Fruit fly (Drosophila melanogaster) whole organism, prepupa: ENCODE results near the gene Ssl2.

Experiments
- Blimp-1 ChIP-seq: fragments of 200-800 bp; sonication (Bioruptor generic); optimal IDR thresholded peaks from 3 replicates; lab custom pipeline; 2017; ENCODE audit warnings: missing biosample characterization, missing genetic modification characterization, mild to moderate bottlenecking, moderate library complexity, missing genetic modification reagents
- CG10631 ChIP-seq: fragments of 200-800 bp; sonication (Bioruptor generic); optimal IDR thresholded peaks from 2 replicates; lab custom pipeline; 2016; ENCODE audit warnings: missing biosample characterization, missing genetic modification characterization
- CG10669 ChIP-seq: fragments of 200-800 bp; sonication (Bioruptor generic); optimal IDR thresholded peaks from 3 replicates; lab custom pipeline; 2018; ENCODE audit warnings: missing biosample characterization, mild to moderate bottlenecking, missing genetic modification characterization, moderate library complexity
- CG11294 ChIP-seq: fragments of 200-800 bp; sonication (Bioruptor generic); IDR thresholded peaks from 2 replicates; pipeline ENCODE4 v1.3.6; 2022; ENCODE audit warnings: missing biosample characterization, missing genetic modification characterization
- CG11762 ChIP-seq: fragments of 200-800 bp; sonication (Bioruptor generic); optimal IDR thresholded peaks from 3 replicates; lab custom pipeline; 2016; ENCODE audit warnings: missing biosample characterization, missing genetic modification characterization; ENCODE audit not compliant: insufficient read depth
- CG11902 ChIP-seq: fragments of 200-800 bp; sonication (Bioruptor generic); optimal IDR thresholded peaks from 3 replicates; lab custom pipeline; 2016; ENCODE audit warnings: missing biosample characterization, missing genetic modification characterization
- CG1621 ChIP-seq: fragments of 200-800 bp; sonication (Bioruptor generic); optimal IDR thresholded peaks from 3 replicates; lab custom pipeline; 2018; ENCODE audit warnings: missing biosample characterization, mild to moderate bottlenecking, missing genetic modification characterization
- CG3032 ChIP-seq: fragments of 200-800 bp; optimal IDR thresholded peaks from 2 replicates; lab custom pipeline; 2019; ENCODE audit warnings: missing biosample characterization, mild to moderate bottlenecking, missing genetic modification characterization, moderate library complexity
- CG31627 ChIP-seq: fragments of 200-800 bp; sonication (Bioruptor generic); optimal IDR thresholded peaks from 3 replicates; lab custom pipeline; 2016; ENCODE audit warnings: missing biosample characterization, missing genetic modification characterization
- CG32006 ChIP-seq: fragments of 200-800 bp; sonication (Bioruptor generic); optimal IDR thresholded peaks from 3 replicates; lab custom pipeline; 2017; ENCODE audit warnings: missing biosample characterization, mild to moderate bottlenecking, missing genetic modification characterization
- CG34406 ChIP-seq: fragments of 200-800 bp; sonication (Bioruptor generic); optimal IDR thresholded peaks from 3 replicates; lab custom pipeline; 2016; ENCODE audit warnings: missing biosample characterization, missing genetic modification characterization
- CG3919 ChIP-seq: fragments of 200-800 bp; sonication (Bioruptor generic); optimal IDR thresholded peaks from 3 replicates; lab custom pipeline; 2016; ENCODE audit warnings: missing biosample characterization, missing genetic modification characterization
- CG6163 ChIP-seq: fragments of 200-800 bp; sonication (Bioruptor generic); IDR thresholded peaks from 3 replicates; pipeline ENCODE4 v1.3.6; 2022; ENCODE audit warnings: missing biosample characterization, missing genetic modification characterization
- CG6276 ChIP-seq: fragments of 200-800 bp; sonication (Bioruptor generic); optimal IDR thresholded peaks from 2 replicates; lab custom pipeline; 2017; ENCODE audit warnings: missing biosample characterization, mild to moderate bottlenecking, missing genetic modification characterization
- CG6792 ChIP-seq: fragments of 200-800 bp; sonication (Bioruptor generic); optimal IDR thresholded peaks from 3 replicates; lab custom pipeline; 2016; ENCODE audit warnings: missing biosample characterization, missing genetic modification characterization
- CG6808 ChIP-seq: fragments of 200-800 bp; sonication (Bioruptor generic); optimal IDR thresholded peaks from 3 replicates; lab custom pipeline; 2017; ENCODE audit warnings: missing biosample characterization, missing genetic modification characterization, mild to moderate bottlenecking, moderate library complexity, missing genetic modification reagents
- CG7368 ChIP-seq: fragments of 200-800 bp; sonication (Bioruptor generic); optimal IDR thresholded peaks from 3 replicates; lab custom pipeline; 2016; ENCODE audit warnings: missing biosample characterization, missing genetic modification characterization
- CG8319 ChIP-seq: fragments of 200-800 bp; sonication (Bioruptor generic); optimal IDR thresholded peaks from 3 replicates; lab custom pipeline; 2016; ENCODE audit warnings: missing biosample characterization, missing genetic modification characterization
- CG8632 ChIP-seq: fragments of 200-800 bp; sonication (Bioruptor generic); optimal IDR thresholded peaks from 3 replicates; lab custom pipeline; 2016; ENCODE audit warnings: missing biosample characterization, missing genetic modification characterization
- CG9139 ChIP-seq: fragments of 200-800 bp; sonication (Bioruptor generic); optimal IDR thresholded peaks from 3 replicates; lab custom pipeline; 2017; ENCODE audit warnings: missing biosample characterization, mild to moderate bottlenecking, missing genetic modification characterization
- Eip75B ChIP-seq: fragments of 200-800 bp; sonication (Bioruptor generic); optimal IDR thresholded peaks from 3 replicates; lab custom pipeline; 2016; ENCODE audit warnings: missing biosample characterization, missing genetic modification characterization
- Eip78C ChIP-seq: fragments of 200-800 bp; sonication (Bioruptor generic); peaks from one replicate; lab custom pipeline; 2016; ENCODE audit warnings: missing biosample characterization, missing genetic modification characterization
- Eip93F ChIP-seq: fragments of 200-800 bp; sonication (Bioruptor generic); optimal IDR thresholded peaks from 2 replicates; lab custom pipeline; 2016; ENCODE audit warnings: missing biosample characterization, mild to moderate bottlenecking, missing genetic modification characterization
- Ets21C ChIP-seq: fragments of 200-800 bp; sonication (Bioruptor generic); optimal IDR thresholded peaks from 3 replicates; lab custom pipeline; 2016; ENCODE audit warnings: missing biosample characterization, missing genetic modification characterization
- Ets96B ChIP-seq: fragments of 200-800 bp; optimal IDR thresholded peaks from 2 replicates; lab custom pipeline; 2019; ENCODE audit warnings: missing biosample characterization, mild to moderate bottlenecking, missing genetic modification characterization, moderate library complexity
- Gug ChIP-seq: fragments of 200-800 bp; sonication (Bioruptor generic); IDR thresholded peaks from 2 replicates; pipeline ENCODE4 v1.3.6; 2022; ENCODE audit warnings: missing biosample characterization, missing genetic modification characterization
- Hr39 ChIP-seq: fragments of 200-800 bp; sonication (Bioruptor generic); optimal IDR thresholded peaks from 2 replicates; lab custom pipeline; 2016; ENCODE audit warnings: missing biosample characterization, missing genetic modification characterization
- Hr4 ChIP-seq: fragments of 200-800 bp; sonication (Bioruptor generic); optimal IDR thresholded peaks from 3 replicates; lab custom pipeline; 2016; ENCODE audit warnings: missing biosample characterization, missing genetic modification characterization
- Lpt ChIP-seq: fragments of 200-800 bp; sonication (Bioruptor generic); optimal IDR thresholded peaks from 3 replicates; lab custom pipeline; 2016; ENCODE audit warnings: missing biosample characterization, missing genetic modification characterization
- Met ChIP-seq: fragments of 200-800 bp; sonication (Bioruptor generic); optimal IDR thresholded peaks from 3 replicates; lab custom pipeline; 2016; ENCODE audit warnings: missing biosample characterization, missing genetic modification characterization
- OdsH ChIP-seq: fragments of 200-800 bp; sonication (Bioruptor generic); optimal IDR thresholded peaks from 3 replicates; lab custom pipeline; 2016; ENCODE audit warnings: missing biosample characterization, missing genetic modification characterization
- Sox102F ChIP-seq: fragments of 200-800 bp; sonication (Bioruptor generic); optimal IDR thresholded peaks from 2 replicates; lab custom pipeline; 2016; ENCODE audit warnings: missing biosample characterization, mild to moderate bottlenecking, missing genetic modification characterization
- Sox14 ChIP-seq: fragments of 200-800 bp; sonication (Bioruptor generic); optimal IDR thresholded peaks from 3 replicates; lab custom pipeline; 2016; ENCODE audit warnings: missing biosample characterization, missing genetic modification characterization
- Sox15 ChIP-seq: fragments of 200-800 bp; sonication (Bioruptor generic); optimal IDR thresholded peaks from 3 replicates; lab custom pipeline; 2016; ENCODE audit warnings: missing biosample characterization, missing genetic modification characterization
- acj6 ChIP-seq: fragments of 200-800 bp; sonication (Bioruptor generic); optimal IDR thresholded peaks from 3 replicates; lab custom pipeline; 2016; ENCODE audit warnings: missing biosample characterization, missing genetic modification characterization
- cyc ChIP-seq: fragments of 200-800 bp; sonication (Bioruptor generic); optimal IDR thresholded peaks from 3 replicates; lab custom pipeline; 2016; ENCODE audit warnings: missing biosample characterization, missing genetic modification characterization
- dac ChIP-seq: fragments of 200-800 bp; sonication (Bioruptor generic); optimal IDR thresholded peaks from 2 replicates; lab custom pipeline; 2017; ENCODE audit warnings: missing biosample characterization, mild to moderate bottlenecking, missing genetic modification characterization
- eg ChIP-seq: fragments of 200-800 bp; sonication (Bioruptor generic); IDR thresholded peaks from 3 replicates; pipeline ENCODE4 v1.3.6; 2022; ENCODE audit warnings: missing biosample characterization, missing genetic modification characterization
- esn ChIP-seq: fragments of 200-800 bp; sonication (Bioruptor generic); optimal IDR thresholded peaks from 2 replicates; lab custom pipeline; 2016; ENCODE audit warnings: missing biosample characterization, mild to moderate bottlenecking, missing genetic modification characterization, moderate library complexity
- fd85E ChIP-seq: fragments of 200-800 bp; sonication (Bioruptor generic); optimal IDR thresholded peaks from 3 replicates; lab custom pipeline; 2016; ENCODE audit warnings: missing biosample characterization, missing genetic modification characterization
- fkh ChIP-seq: fragments of 200-800 bp; sonication (Bioruptor generic); optimal IDR thresholded peaks from 3 replicates; lab custom pipeline; 2017; ENCODE audit warnings: missing biosample characterization, mild to moderate bottlenecking, missing genetic modification characterization, moderate library complexity
- lz ChIP-seq: fragments of 200-800 bp; sonication (Bioruptor generic); optimal IDR thresholded peaks from 3 replicates; lab custom pipeline; 2016; ENCODE audit warnings: missing biosample characterization, missing genetic modification characterization
- pdm3 ChIP-seq: fragments of 200-800 bp; sonication (Bioruptor generic); optimal IDR thresholded peaks from 3 replicates; lab custom pipeline; 2016; ENCODE audit warnings: missing biosample characterization, missing genetic modification characterization
- salr ChIP-seq, 2 experiments: fragments of 200-800 bp; sonication (Bioruptor generic); optimal IDR thresholded peaks; 3 replicates each; lab custom pipeline; 2016 to 2018; ENCODE audit warnings: missing biosample characterization in 2 of 2, missing genetic modification characterization in 2 of 2, mild to moderate bottlenecking in 1 of 2
- spab ChIP-seq: fragments of 200-800 bp; sonication (Bioruptor generic); optimal IDR thresholded peaks from 2 replicates; lab custom pipeline; 2017; ENCODE audit warnings: missing biosample characterization, mild to moderate bottlenecking, missing genetic modification characterization, missing genetic modification reagents
- ss ChIP-seq, 2 experiments: fragments of 200-800 bp; sonication (Bioruptor generic); optimal IDR thresholded peaks; 2 replicates in 1 of 2; 3 replicates in 1 of 2; lab custom pipeline; 2017 to 2018; ENCODE audit warnings: mild to moderate bottlenecking in 2 of 2, missing biosample characterization in 2 of 2, missing genetic modification characterization in 2 of 2, moderate library complexity in 1 of 2
- topi ChIP-seq: fragments of 200-800 bp; sonication (Bioruptor generic); optimal IDR thresholded peaks from 3 replicates; lab custom pipeline; 2016; ENCODE audit warnings: missing biosample characterization, missing genetic modification characterization

The Ssl2 gene

DNA sequence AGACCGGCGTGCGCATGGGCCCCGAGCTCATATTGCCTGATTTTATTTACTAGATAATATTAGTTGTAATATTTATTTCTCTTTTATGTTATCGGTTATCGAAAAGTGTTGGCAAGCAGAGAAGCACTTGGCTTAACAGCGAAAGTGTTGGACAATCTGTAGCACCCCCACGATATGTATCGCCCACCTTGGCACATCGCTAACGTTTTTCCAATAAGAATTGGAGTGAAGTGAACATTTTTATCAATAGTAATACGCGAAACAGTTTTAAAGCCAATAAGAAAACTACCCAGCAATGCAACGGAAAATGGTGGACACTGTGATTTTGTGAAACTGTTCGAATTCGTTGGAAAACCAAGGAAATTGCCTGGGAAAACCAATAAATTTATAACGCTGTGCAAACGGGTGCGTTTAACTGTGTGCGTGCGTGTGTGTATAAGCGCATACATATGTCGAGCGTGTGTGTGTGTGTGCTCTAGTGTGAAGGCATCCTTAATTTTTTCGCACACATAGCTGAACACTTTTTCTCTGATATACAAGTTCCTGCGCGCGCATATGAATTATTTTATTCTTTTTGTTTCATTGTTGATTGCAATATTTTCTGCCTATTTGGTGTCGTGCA is 6.6 kb upstream of the Ssl2 start, which contains the start of the genes Slu7 and Pkc98E:
Gene Slu7, minus strand, starts transcription at position 112 of the 622 bp plus-strand sequence.
Gene Pkc98E, plus strand, starts transcription at position 197 of the 622 bp plus-strand sequence.
- peak; percentile 67 for TF ChIP-seq CG31627 (GFP tag; lab: Kevin White, UChicago)
- TF ChIP-seq ss (GFP tag; optimal IDR thresholded peaks at IDR 0.05; lab: Kevin White, UChicago): peak in 1 of 2 experiments; percentile 14
- TF ChIP-seq eg (GFP tag; lab: Robert Waterston, UW): peak; percentile 50; the same call in 2 of the 3 replicates
- peak; percentile 1 for TF ChIP-seq fd85E (GFP tag; lab: Kevin White, UChicago)
- TF ChIP-seq CG6792 (GFP tag; lab: Kevin White, UChicago): no peak
- peak; percentile 7 for TF ChIP-seq Ets96B (tag; lab: Kevin White, UChicago)
- peak; percentile 33 for TF ChIP-seq pdm3 (GFP tag; lab: Kevin White, UChicago)
- peak; percentile 34 for TF ChIP-seq Hr4 (GFP tag; lab: Kevin White, UChicago)
- peak; percentile 27 for TF ChIP-seq acj6
- TF ChIP-seq Eip93F (GFP tag; lab: Kevin White, UChicago): no peak
- TF ChIP-seq Hr39 (GFP tag; lab: Kevin White, UChicago): peak; percentile 59
- TF ChIP-seq CG9139 (GFP tag; lab: Kevin White, UChicago): no peak
- TF ChIP-seq Eip78C (GFP tag; lab: Kevin White, UChicago): peak; percentile 74
- TF ChIP-seq CG1621 (tag; lab: Kevin White, UChicago): no peak
- TF ChIP-seq CG8319 (GFP tag; lab: Kevin White, UChicago): no peak
- no peak for TF ChIP-seq CG6276 (GFP tag; lab: Kevin White, UChicago)
- TF ChIP-seq CG34406: no peak
- no peak for TF ChIP-seq spab
- peak; percentile 2 for TF ChIP-seq CG11762
- no peak for TF ChIP-seq Gug (GFP tag; lab: Robert Waterston, UW)
- TF ChIP-seq fkh (GFP tag; lab: Kevin White, UChicago): peak; percentile 57
- TF ChIP-seq Lpt (GFP tag; lab: Kevin White, UChicago): peak; percentile 33
- TF ChIP-seq Ets21C (GFP tag; lab: Kevin White, UChicago): peak; percentile 45
- peak; percentile 59; the same call in 2 of the 3 replicates for TF ChIP-seq CG6163 (GFP tag; lab: Robert Waterston, UW)
- TF ChIP-seq OdsH (GFP tag; lab: Kevin White, UChicago): peak; percentile 41
- no peak for TF ChIP-seq CG6808 (GFP tag; lab: Kevin White, UChicago)
- TF ChIP-seq CG8632: peak; percentile 2
- no peak for TF ChIP-seq CG11294 (GFP tag; lab: Robert Waterston, UW)
- TF ChIP-seq CG10669 (GFP tag; lab: Kevin White, UChicago): no peak
- TF ChIP-seq topi (GFP tag; lab: Kevin White, UChicago): peak; percentile 66
- TF ChIP-seq CG10631 (GFP tag; lab: Kevin White, UChicago): peak; percentile 43
- TF ChIP-seq Sox102F (GFP tag; lab: Kevin White, UChicago): peak; percentile 63
- TF ChIP-seq Eip75B (GFP tag; lab: Kevin White, UChicago): peak; percentile 44
- TF ChIP-seq lz (GFP tag; lab: Kevin White, UChicago): peak; percentile 52
- TF ChIP-seq CG3032 (tag; lab: Kevin White, UChicago): peak; percentile 9
- peak; percentile 36 for TF ChIP-seq dac (GFP tag; lab: Kevin White, UChicago)
- peak; percentile 20 for TF ChIP-seq Sox14 (GFP tag; lab: Kevin White, UChicago)
- TF ChIP-seq CG3919 (GFP tag; lab: Kevin White, UChicago): peak; percentile 72
- peak in 1 of 2 experiments; percentile 17 for TF ChIP-seq salr (GFP tag; optimal IDR thresholded peaks at IDR 0.05; lab: Kevin White, UChicago)
- peak; percentile 1 for TF ChIP-seq CG32006 (GFP tag; lab: Kevin White, UChicago)
- peak; percentile 63 for TF ChIP-seq cyc (GFP tag; lab: Kevin White, UChicago)
- peak; percentile 61 for TF ChIP-seq Met (GFP tag; lab: Kevin White, UChicago)
- TF ChIP-seq CG11902: peak; percentile 36
- TF ChIP-seq Sox15 (GFP tag; lab: Kevin White, UChicago): peak; percentile 0
- no peak for TF ChIP-seq Blimp-1 (GFP tag; lab: Kevin White, UChicago)
- peak; percentile 60 for TF ChIP-seq esn (GFP tag; lab: Kevin White, UChicago)
- peak; percentile 30 for TF ChIP-seq CG7368 (GFP tag; lab: Kevin White, UChicago)
